Worm (Caenorhabditis elegans) whole organism, L2 larva: ENCODE measurements around the gene phf-10.

Experiments used
- elt-1 ChIP-seq: fragments of 150-350 bp; optimal IDR thresholded peaks from 2 replicates; lab custom pipeline; 2014; ENCODE audit warnings: missing biosample characterization, missing genetic modification characterization
- mbf-1 ChIP-seq: sonication (generic microtip); optimal IDR thresholded peaks from 2 replicates; lab custom pipeline; 2017; ENCODE audit warnings: missing biosample characterization, missing genetic modification characterization
- nhr-10 ChIP-seq: sonication (generic microtip); optimal IDR thresholded peaks from 2 replicates; lab custom pipeline; 2017; ENCODE audit warnings: missing biosample characterization, missing genetic modification characterization
- nhr-11 ChIP-seq: fragments of 150-350 bp; optimal IDR thresholded peaks from 2 replicates; lab custom pipeline; 2014; ENCODE audit warnings: missing biosample characterization, missing genetic modification characterization
- nhr-12 ChIP-seq: fragments of 150-350 bp; optimal IDR thresholded peaks from 2 replicates; lab custom pipeline; 2014; ENCODE audit warnings: missing biosample characterization, missing genetic modification characterization
- nhr-77 ChIP-seq: fragments of 150-350 bp; optimal IDR thresholded peaks from 2 replicates; lab custom pipeline; 2014; ENCODE audit warnings: missing biosample characterization, missing genetic modification characterization
- snpc-4 ChIP-seq: fragments of 150-350 bp; optimal IDR thresholded peaks from 2 replicates; lab custom pipeline; 2014; ENCODE audit warnings: missing biosample characterization, missing genetic modification characterization
- unc-62 ChIP-seq: fragments of 150-350 bp; optimal IDR thresholded peaks from 2 replicates; lab custom pipeline; 2014; ENCODE audit warnings: missing biosample characterization, missing genetic modification reagents, missing genetic modification characterization

DNA sequence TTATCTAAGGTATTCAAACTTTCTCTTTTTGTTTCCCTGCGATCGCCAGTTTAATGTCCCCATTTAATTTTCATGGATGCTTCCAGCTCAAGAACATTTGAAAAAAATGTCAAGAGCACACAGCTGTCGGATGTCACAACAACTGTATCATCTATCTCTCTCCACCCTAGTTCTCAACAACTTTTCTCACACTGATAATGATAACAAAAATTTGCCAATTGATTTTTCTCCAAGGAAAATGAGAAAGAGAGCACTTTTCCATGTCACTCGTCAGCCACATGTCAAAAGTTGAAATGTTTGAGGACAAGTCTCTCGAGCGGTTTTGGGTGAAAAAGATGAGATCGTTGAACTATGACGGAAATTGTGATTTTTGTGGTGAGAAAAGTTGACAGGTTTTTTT, 30.3 kb downstream of the phf-10 start:
- TF ChIP-seq nhr-77 (no peak), mbf-1 (tag; lab: Kevin White, UChicago) (no peak), nhr-10 (no peak), snpc-4 (tag; lab: Kevin White, UChicago) (no peak), elt-1 (tag; lab: Kevin White, UChicago) (no peak), nhr-12 (tag; lab: Kevin White, UChicago) (no peak), nhr-11 (tag; lab: Kevin White, UChicago) (no peak), unc-62 (GFP tag; lab: Kevin White, UChicago) (no peak)
